Worm (Caenorhabditis elegans): Measurements from ENCODE around the gene unc-31.

- no peak for TF ChIP-seq tbx-11 (GFP tag; IDR thresholded peaks at IDR 0.05)
- no peak for TF ChIP-seq tra-4 (tag; optimal IDR thresholded peaks at IDR 0.05)
- no peak for TF ChIP-seq ama-1 (optimal IDR thresholded peaks at IDR 0.05)
- TF ChIP-seq B0310.2 (tag; optimal IDR thresholded peaks at IDR 0.05) = no peak
- no peak for TF ChIP-seq hnd-1 (tag; optimal IDR thresholded peaks at IDR 0.05)
- TF ChIP-seq scrt-1 (GFP tag; IDR thresholded peaks at IDR 0.05) = no peak
- no peak for TF ChIP-seq ceh-36 (tag; optimal IDR thresholded peaks at IDR 0.05)
- TF ChIP-seq sea-1 (GFP tag; conservative IDR thresholded peaks at IDR 0.05) = no peak
- no peak for TF ChIP-seq F13C5.2 (tag; optimal IDR thresholded peaks at IDR 0.05)
- TF ChIP-seq flt-1 (GFP tag; IDR thresholded peaks at IDR 0.05) = no peak
- no peak for TF ChIP-seq tbx-37 (GFP tag; conservative IDR thresholded peaks at IDR 0.05)
Measured at ce11 chrIV:12836208-12836607, 62.5 kb downstream of the unc-31 start, which contains the start of gene M02B1.3.

Data from whole organism, early embryonic.